Worm (Caenorhabditis elegans) whole organism, late embryonic: ENCODE results near the gene che-10.

ENCODE experiments used
- F13H6.1 ChIP-seq: sonication (generic microtip); optimal IDR thresholded peaks from 2 replicates; lab custom pipeline; 2016; ENCODE audit warnings: missing genetic modification characterization, missing compliant biosample characterization
- ceh-2 ChIP-seq: sonication (generic microtip); optimal IDR thresholded peaks from 2 replicates; lab custom pipeline; 2016; ENCODE audit warnings: missing genotype, missing genetic modification characterization, missing compliant biosample characterization
- dve-1 ChIP-seq: sonication (generic microtip); optimal IDR thresholded peaks from 2 replicates; lab custom pipeline; 2017; ENCODE audit warnings: antibody characterized with exemption, mild to moderate bottlenecking, missing genetic modification characterization, missing compliant biosample characterization
- ets-4 ChIP-seq: sonication (generic microtip); optimal IDR thresholded peaks from 2 replicates; lab custom pipeline; 2016; ENCODE audit warnings: missing genetic modification characterization, missing compliant biosample characterization
- hlh-6 ChIP-seq: sonication (generic microtip); optimal IDR thresholded peaks from 2 replicates; lab custom pipeline; 2016; ENCODE audit warnings: missing genotype, missing genetic modification characterization, missing compliant biosample characterization
- tbx-7 ChIP-seq: sonication (generic microtip); optimal IDR thresholded peaks from 2 replicates; lab custom pipeline; 2016; ENCODE audit warnings: missing genotype, missing genetic modification characterization, missing compliant biosample characterization

- TF ChIP-seq F13H6.1 = no peak
- TF ChIP-seq ets-4 (tag; lab: Kevin White, UChicago) = no peak
- no peak for TF ChIP-seq tbx-7
- no peak for TF ChIP-seq dve-1 (tag; lab: Kevin White, UChicago)
- TF ChIP-seq hlh-6 (tag; lab: Kevin White, UChicago) = no peak
- no peak for TF ChIP-seq ceh-2 (tag; lab: Kevin White, UChicago)
Observed at ce11 chrII:4648785-4649184, 10.6 kb upstream of the che-10 start, which contains the start of gene lgc-27.
